Worm (Caenorhabditis elegans) whole organism, L2 larva: ENCODE measurements around the gene clec-71.

Experiments used
- R02D3.7 ChIP-seq: fragments of 150-350 bp; optimal IDR thresholded peaks from 2 replicates; lab custom pipeline; 2014; ENCODE audit warnings: missing biosample characterization, missing genetic modification characterization
- aly-2 ChIP-seq: fragments of 150-350 bp; optimal IDR thresholded peaks from 2 replicates; lab custom pipeline; 2014; ENCODE audit warnings: missing biosample characterization, missing genetic modification characterization
- blmp-1 ChIP-seq: sonication (generic microtip); optimal IDR thresholded peaks from 2 replicates; lab custom pipeline; 2017; ENCODE audit warnings: missing genetic modification characterization, mild to moderate bottlenecking, missing compliant biosample characterization, antibody characterized with exemption, moderate library complexity; ENCODE audit not compliant: insufficient read depth
- crh-2 ChIP-seq: sonication (generic microtip); optimal IDR thresholded peaks from 2 replicates; lab custom pipeline; 2017; ENCODE audit warnings: missing biosample characterization, missing genetic modification characterization
- fos-1 ChIP-seq: fragments of 150-350 bp; optimal IDR thresholded peaks from 2 replicates; lab custom pipeline; 2014; ENCODE audit warnings: missing biosample characterization, missing genetic modification characterization
- nhr-11 ChIP-seq: fragments of 150-350 bp; optimal IDR thresholded peaks from 2 replicates; lab custom pipeline; 2014; ENCODE audit warnings: missing biosample characterization, missing genetic modification characterization
- nhr-23 ChIP-seq: fragments of 150-350 bp; optimal IDR thresholded peaks from 2 replicates; lab custom pipeline; 2014; ENCODE audit warnings: missing biosample characterization, missing genetic modification reagents, missing genetic modification characterization
- nhr-6 ChIP-seq: fragments of 150-350 bp; optimal IDR thresholded peaks from 2 replicates; lab custom pipeline; 2014; ENCODE audit warnings: missing biosample characterization, missing genetic modification characterization
- skn-1 ChIP-seq: sonication (generic microtip); optimal IDR thresholded peaks from 2 replicates; lab custom pipeline; 2017; ENCODE audit warnings: missing biosample characterization, missing genetic modification characterization
- unc-55 ChIP-seq: fragments of 150-350 bp; sonication (generic microtip); optimal IDR thresholded peaks from 3 replicates; lab custom pipeline; 2014; ENCODE audit warnings: missing biosample characterization, missing genetic modification reagents, missing genetic modification characterization
- unc-62 ChIP-seq: fragments of 150-350 bp; optimal IDR thresholded peaks from 2 replicates; lab custom pipeline; 2014; ENCODE audit warnings: missing biosample characterization, missing genetic modification reagents, missing genetic modification characterization
- ztf-1 ChIP-seq: fragments of 200-800 bp; sonication (Bioruptor generic); conservative IDR thresholded peaks from 2 replicates; pipeline ENCODE4 v1.3.6; 2022; ENCODE audit warnings: missing genetic modification characterization, missing compliant biosample characterization

DNA sequence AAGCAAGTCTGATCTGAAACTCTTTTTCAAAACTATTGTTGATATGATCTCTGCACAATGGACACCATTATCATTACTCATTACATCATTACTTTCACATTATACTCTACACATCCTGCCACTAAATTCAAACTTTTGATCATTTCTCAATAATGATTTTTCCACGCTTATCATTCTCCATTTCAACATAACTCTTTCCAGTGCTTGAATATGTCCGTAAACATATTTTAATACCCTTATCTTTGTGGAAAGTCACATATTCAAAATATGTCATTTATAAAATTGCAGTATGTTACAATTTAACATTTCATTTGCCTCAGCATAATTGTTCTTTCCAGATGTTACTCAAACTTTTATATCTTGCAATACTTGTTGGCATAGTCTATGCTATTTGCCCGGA lies 23.1 kb downstream of the clec-71 start, which contains the start of gene clec-75:
- TF ChIP-seq skn-1 (tag; lab: Kevin White, UChicago) (no peak), nhr-6 (no peak), fos-1 (no peak), aly-2 (tag; lab: Kevin White, UChicago) (no peak), ztf-1 (no peak), blmp-1 (tag; lab: Kevin White, UChicago) (no peak), unc-55 (GFP tag; lab: Kevin White, UChicago) (no peak), nhr-11 (tag; lab: Kevin White, UChicago) (no peak), crh-2 (tag; lab: Kevin White, UChicago) (no peak), unc-62 (GFP tag; lab: Kevin White, UChicago) (no peak), R02D3.7 (tag; lab: Kevin White, UChicago) (no peak), nhr-23 (tag; lab: Kevin White, UChicago) (no peak)
